Worm (Caenorhabditis elegans): ENCODE results near the gene K08E4.3.

K08E4.3 gene

DNA sequence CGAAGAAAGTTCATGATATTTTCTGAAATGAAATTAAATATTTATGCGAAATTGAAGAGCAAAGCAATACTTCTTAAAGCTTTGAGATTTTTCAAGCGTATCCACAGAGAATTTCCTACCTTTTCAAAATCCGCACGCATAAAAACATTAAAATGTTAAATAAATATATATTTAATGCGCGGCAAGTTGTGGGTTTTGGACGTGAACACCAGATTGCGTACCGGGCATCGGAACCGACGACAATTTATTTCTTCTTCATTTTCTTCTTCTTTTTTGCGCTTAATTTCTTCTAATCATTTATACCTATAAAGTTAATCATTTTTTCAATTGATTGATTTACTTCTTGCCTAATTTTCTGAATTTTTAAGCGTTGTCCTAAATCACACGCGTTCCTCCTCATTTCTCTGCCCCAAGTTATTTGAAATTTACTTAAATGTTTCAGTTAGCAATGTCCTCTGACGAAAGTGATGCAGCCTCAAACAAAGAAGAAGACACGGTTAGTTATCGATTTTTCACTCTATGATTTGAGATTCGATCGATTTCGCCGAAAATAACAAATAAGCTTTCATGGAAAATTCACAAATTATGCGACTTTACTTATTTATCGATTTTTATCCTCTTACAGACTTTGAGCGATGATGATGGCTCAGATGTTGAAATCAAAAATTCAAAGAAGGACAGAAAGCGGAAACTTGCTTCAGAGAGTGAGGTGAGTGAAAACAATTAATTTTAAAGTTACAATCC lies 6.3 kb upstream of the K08E4.3 start, which contains the start of the genes bre-5 and spt-5 (continued):
- TF ChIP-seq ces-1 (GFP tag; optimal IDR thresholded peaks at IDR 0.05) (no peak), C34B4.2 (tag; optimal IDR thresholded peaks at IDR 0.05) (no peak), elt-2 (tag; optimal IDR thresholded peaks at IDR 0.05) (no peak), nhr-19 (GFP tag; conservative IDR thresholded peaks at IDR 0.05) (0 out of 2 replicates have a peak, but pooled peaks have one; percentile 12), nhr-12 (tag; optimal IDR thresholded peaks at IDR 0.05) (no peak), skn-1 (tag; optimal IDR thresholded peaks at IDR 0.05) (no peak), tlp-1 (tag; optimal IDR thresholded peaks at IDR 0.05) (no peak), pax-3 (tag; optimal IDR thresholded peaks at IDR 0.05) (no peak), dpl-1 (GFP tag; optimal IDR thresholded peaks at IDR 0.05) (peak; percentile 5 to 40 (median 35)), hlh-4 (tag; optimal IDR thresholded peaks at IDR 0.05) (no peak), fos-1 (tag; optimal IDR thresholded peaks at IDR 0.05) (no peak), irx-1 (tag; optimal IDR thresholded peaks at IDR 0.05) (no peak), egl-13 (tag; optimal IDR thresholded peaks at IDR 0.05) (no peak), ama-1 (optimal IDR thresholded peaks at IDR 0.05) (no peak), unc-98 (GFP tag; IDR thresholded peaks at IDR 0.05) (no peak), isw-1 (GFP tag; IDR thresholded peaks at IDR 0.05) (no peak), zag-1 (tag; optimal IDR thresholded peaks at IDR 0.05) (no peak), blmp-1 (tag; optimal IDR thresholded peaks at IDR 0.05) (no peak), unc-130 (tag; optimal IDR thresholded peaks at IDR 0.05) (peak; percentile 61), nhr-84 (tag; optimal IDR thresholded peaks at IDR 0.05) (no peak), hpl-2 (GFP tag; optimal IDR thresholded peaks at IDR 0.05) (no peak), unc-62 (GFP tag; optimal IDR thresholded peaks at IDR 0.05) (no peak), zip-4 (GFP tag; optimal IDR thresholded peaks at IDR 0.05) (no peak), alr-1 (tag; optimal IDR thresholded peaks at IDR 0.05; ENCODE audit: borderline replicate concordance) (no peak), nhr-237 (tag; optimal IDR thresholded peaks at IDR 0.05) (no peak), lir-3 (tag; optimal IDR thresholded peaks at IDR 0.05; ENCODE audit: poor library complexity) (no peak), tbx-2 (tag; optimal IDR thresholded peaks at IDR 0.05) (no peak), sox-4 (tag; optimal IDR thresholded peaks at IDR 0.05) (no peak), hlh-17 (GFP tag; optimal IDR thresholded peaks at IDR 0.05; ENCODE audit: borderline replicate concordance) (no peak), aha-1 (tag; optimal IDR thresholded peaks at IDR 0.05) (no peak), elt-3 (tag; optimal IDR thresholded peaks at IDR 0.05) (no peak), nhr-28 (tag; optimal IDR thresholded peaks at IDR 0.05) (no peak)

DNA sequence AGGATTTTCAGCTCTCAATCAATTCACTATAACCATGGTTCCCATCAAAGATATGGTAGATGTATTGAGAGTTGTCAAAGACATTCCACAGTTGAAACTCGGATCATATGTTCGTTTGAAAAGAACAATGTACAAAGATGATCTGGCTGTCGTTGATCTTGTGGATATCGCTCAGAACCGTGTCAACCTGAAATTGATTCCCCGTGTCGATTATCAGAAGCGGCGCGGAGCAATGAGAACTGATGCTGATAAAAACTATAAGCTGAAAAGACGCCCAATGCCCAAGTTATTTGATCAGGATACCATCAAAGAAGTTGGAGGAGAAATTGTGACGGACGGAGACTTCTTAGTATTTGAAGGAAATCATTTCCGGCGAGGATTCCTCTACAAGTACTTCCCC lies 5.1 kb upstream of the K08E4.3 start:
- TF ChIP-seq mep-1 (tag; optimal IDR thresholded peaks at IDR 0.05) (no peak), nhr-84 (tag; optimal IDR thresholded peaks at IDR 0.05) (no peak), nhr-47 (tag; optimal IDR thresholded peaks at IDR 0.05) (no peak), lin-13 (GFP tag; optimal IDR thresholded peaks at IDR 0.05) (no peak), nhr-28 (tag; optimal IDR thresholded peaks at IDR 0.05) (no peak), snpc-4 (tag; optimal IDR thresholded peaks at IDR 0.05) (no peak), nhr-12 (tag; optimal IDR thresholded peaks at IDR 0.05) (no peak), elt-3 (tag; optimal IDR thresholded peaks at IDR 0.05) (no peak), pag-3 (tag; optimal IDR thresholded peaks at IDR 0.05; ENCODE audit: borderline replicate concordance, insufficient read depth) (no peak), unc-86 (tag; optimal IDR thresholded peaks at IDR 0.05) (no peak), nhr-77 (tag; optimal IDR thresholded peaks at IDR 0.05) (no peak), alr-1 (tag; optimal IDR thresholded peaks at IDR 0.05; ENCODE audit: borderline replicate concordance) (no peak), dpl-1 (GFP tag; optimal IDR thresholded peaks at IDR 0.05) (no peak), ceh-90 (tag; optimal IDR thresholded peaks at IDR 0.05) (no peak), C34B4.2 (tag; optimal IDR thresholded peaks at IDR 0.05) (no peak), elt-2 (tag; optimal IDR thresholded peaks at IDR 0.05) (no peak), nhr-237 (tag; optimal IDR thresholded peaks at IDR 0.05) (no peak), lin-15B (tag; optimal IDR thresholded peaks at IDR 0.05) (no peak), mef-2 (tag; optimal IDR thresholded peaks at IDR 0.05) (no peak)
